Worm (Caenorhabditis elegans) whole organism, L2 larva: ENCODE measurements around the gene F42H10.3.

Experiments
- ZK546.5 ChIP-seq: sonication (generic microtip); optimal IDR thresholded peaks from 2 replicates; lab custom pipeline; 2017; ENCODE audit warnings: missing biosample characterization, missing genetic modification characterization
- alr-1 ChIP-seq: fragments of 150-350 bp; optimal IDR thresholded peaks from 2 replicates; lab custom pipeline; 2014; ENCODE audit warnings: missing biosample characterization, missing genetic modification characterization
- ama-1 ChIP-seq: fragments of 150-350 bp; optimal IDR thresholded peaks from 2 replicates; lab custom pipeline; 2018; ENCODE audit warnings: inconsistent platforms
- blmp-1 ChIP-seq: sonication (generic microtip); optimal IDR thresholded peaks from 2 replicates; lab custom pipeline; 2017; ENCODE audit warnings: missing genetic modification characterization, mild to moderate bottlenecking, missing compliant biosample characterization, antibody characterized with exemption, moderate library complexity; ENCODE audit not compliant: insufficient read depth
- egl-27 ChIP-seq: sonication (generic microtip); optimal IDR thresholded peaks from 3 replicates; lab custom pipeline; 2017; ENCODE audit warnings: missing biosample characterization, missing genetic modification reagents, missing genetic modification characterization
- fos-1 ChIP-seq: fragments of 150-350 bp; optimal IDR thresholded peaks from 2 replicates; lab custom pipeline; 2014; ENCODE audit warnings: missing biosample characterization, missing genetic modification characterization
- lin-11 ChIP-seq: fragments of 150-350 bp; sonication (generic microtip); optimal IDR thresholded peaks from 2 replicates; lab custom pipeline; 2014; ENCODE audit warnings: missing biosample characterization, missing genetic modification characterization, inconsistent platforms, mixed read lengths
- lin-13 ChIP-seq: fragments of 150-350 bp; optimal IDR thresholded peaks from 2 replicates; lab custom pipeline; 2014; ENCODE audit warnings: missing biosample characterization, missing genetic modification reagents, missing genetic modification characterization
- lin-39 ChIP-seq: fragments of 150-350 bp; optimal IDR thresholded peaks from 2 replicates; lab custom pipeline; 2014; ENCODE audit warnings: missing biosample characterization, missing genetic modification reagents, missing genetic modification characterization
- mdl-1 ChIP-seq, 2 experiments: fragments of 150-350 bp in 1 of 2; sonication (generic microtip) in 1 of 2; optimal IDR thresholded peaks; 2 replicates each; lab custom pipeline; 2017; ENCODE audit warnings: missing biosample characterization in 2 of 2, missing genetic modification characterization in 2 of 2
- nhr-10 ChIP-seq: sonication (generic microtip); optimal IDR thresholded peaks from 2 replicates; lab custom pipeline; 2017; ENCODE audit warnings: missing biosample characterization, missing genetic modification characterization
- nhr-11 ChIP-seq: fragments of 150-350 bp; optimal IDR thresholded peaks from 2 replicates; lab custom pipeline; 2014; ENCODE audit warnings: missing biosample characterization, missing genetic modification characterization
- nhr-12 ChIP-seq: fragments of 150-350 bp; optimal IDR thresholded peaks from 2 replicates; lab custom pipeline; 2014; ENCODE audit warnings: missing biosample characterization, missing genetic modification characterization
- nhr-25 ChIP-seq: fragments of 150-350 bp; sonication (generic microtip); optimal IDR thresholded peaks from 3 replicates; lab custom pipeline; 2014; ENCODE audit warnings: missing biosample characterization, missing genetic modification characterization
- unc-55 ChIP-seq: fragments of 150-350 bp; sonication (generic microtip); optimal IDR thresholded peaks from 3 replicates; lab custom pipeline; 2014; ENCODE audit warnings: missing biosample characterization, missing genetic modification reagents, missing genetic modification characterization
- unc-62 ChIP-seq: fragments of 150-350 bp; optimal IDR thresholded peaks from 2 replicates; lab custom pipeline; 2014; ENCODE audit warnings: missing biosample characterization, missing genetic modification reagents, missing genetic modification characterization
- ztf-1 ChIP-seq: fragments of 200-800 bp; sonication (Bioruptor generic); conservative IDR thresholded peaks from 2 replicates; pipeline ENCODE4 v1.3.6; 2022; ENCODE audit warnings: missing genetic modification characterization, missing compliant biosample characterization

Gene F42H10.3

DNA sequence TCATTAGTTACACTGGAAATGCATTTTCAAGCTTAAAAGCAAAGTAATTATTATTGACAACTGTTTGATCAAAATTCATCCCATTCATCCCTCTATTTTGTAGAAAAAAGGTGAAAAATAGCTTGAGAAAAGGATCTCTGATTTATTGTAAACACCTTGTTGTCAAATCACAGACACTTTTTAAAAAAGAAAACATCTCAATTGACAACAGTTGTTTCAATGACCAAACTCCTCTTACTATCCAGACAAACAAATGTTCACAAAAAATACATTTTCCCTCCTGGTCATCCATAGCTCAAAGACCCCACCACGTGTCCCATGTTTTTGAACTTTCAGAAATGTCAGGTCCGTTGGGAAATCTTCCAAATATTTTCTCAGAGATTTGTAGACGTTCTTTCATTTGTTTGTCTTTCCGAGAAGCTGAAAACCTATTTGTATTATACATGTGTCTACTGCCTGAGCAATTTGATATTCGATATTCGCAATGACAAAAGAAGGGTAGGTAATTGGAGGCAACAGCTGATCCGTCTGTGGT is 50.8 kb downstream of the F42H10.3 start, which contains the start of gene trp-1:
Gene trp-1 (plus strand): TSS at position 485 of the 535 bp plus-strand sequence.
- TF ChIP-seq unc-62 (no peak), ztf-1 (GFP tag; lab: Robert Waterston, UW) (no peak), alr-1 (no peak), mdl-1 (tag; optimal IDR thresholded peaks at IDR 0.05; lab: Kevin White, UChicago) (no peak), nhr-11 (tag; lab: Kevin White, UChicago) (no peak), fos-1 (no peak), blmp-1 (tag; lab: Kevin White, UChicago) (no peak), unc-55 (no peak), egl-27 (tag; lab: Kevin White, UChicago) (no peak), ama-1 (lab: Kevin White, UChicago) (no peak), lin-39 (tag; lab: Kevin White, UChicago) (no peak), nhr-12 (tag; lab: Kevin White, UChicago) (no peak), nhr-25 (no peak), nhr-10 (tag; lab: Kevin White, UChicago) (no peak), lin-11 (no peak)

DNA sequence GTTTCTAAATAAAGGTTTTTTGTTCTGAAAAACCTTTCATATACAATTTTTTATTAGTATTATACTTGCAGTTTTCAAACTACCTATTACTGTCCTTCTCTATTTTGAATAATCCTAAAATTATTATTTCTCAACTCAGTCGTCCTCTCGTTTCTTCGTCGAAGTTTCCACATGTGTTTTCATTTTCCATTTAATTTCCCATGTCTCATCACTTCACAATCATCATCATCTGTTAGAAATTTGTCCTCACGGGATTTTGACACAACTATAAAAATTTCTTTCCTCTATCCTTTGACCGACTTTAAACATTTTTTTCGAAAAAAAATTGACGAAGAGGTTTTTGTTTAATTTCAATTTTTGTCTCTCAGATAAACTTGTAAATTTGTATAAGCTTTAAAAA is 51.5 kb downstream of the F42H10.3 start:
- TF ChIP-seq ZK546.5 = no peak
- no peak for TF ChIP-seq lin-13
- TF ChIP-seq, all 48 proteins: peak for 0
